Fruit fly (Drosophila melanogaster) whole organism, adult: Measurements from ENCODE around the gene CG14715.

Experiments used
- CG11617 ChIP-seq: fragments of 200-800 bp; sonication (Bioruptor generic); optimal IDR thresholded peaks from 2 replicates; lab custom pipeline; 2017; ENCODE audit warnings: mild to moderate bottlenecking, missing biosample characterization, missing genetic modification reagents, missing genetic modification characterization
- CG12768 ChIP-seq: fragments of 200-800 bp; sonication (Bioruptor generic); optimal IDR thresholded peaks from 2 replicates; lab custom pipeline; 2017; ENCODE audit warnings: missing biosample characterization, missing genetic modification characterization, mild to moderate bottlenecking, moderate library complexity, missing genetic modification reagents
- CG14711 ChIP-seq: fragments of 200-800 bp; sonication (Bioruptor generic); optimal IDR thresholded peaks from 2 replicates; lab custom pipeline; 2018; ENCODE audit warnings: missing biosample characterization, mild to moderate bottlenecking, missing genetic modification characterization, moderate library complexity
- CG1620 ChIP-seq: fragments of 200-800 bp; sonication (Bioruptor generic); optimal IDR thresholded peaks from 2 replicates; lab custom pipeline; 2016; ENCODE audit warnings: missing biosample characterization, missing genetic modification characterization
- CG33017 ChIP-seq: fragments of 200-800 bp; sonication (Bioruptor generic); optimal IDR thresholded peaks from 2 replicates; lab custom pipeline; 2018; ENCODE audit warnings: missing biosample characterization, mild to moderate bottlenecking, missing genetic modification characterization, moderate library complexity
- CG5204 ChIP-seq: fragments of 200-800 bp; sonication (Bioruptor generic); optimal IDR thresholded peaks from 2 replicates; lab custom pipeline; 2016; ENCODE audit warnings: missing biosample characterization, missing genetic modification characterization
- CG7045 ChIP-seq: fragments of 200-800 bp; sonication (Bioruptor generic); optimal IDR thresholded peaks from 2 replicates; lab custom pipeline; 2017; ENCODE audit warnings: missing biosample characterization, mild to moderate bottlenecking, missing genetic modification characterization
- CG7101 ChIP-seq: fragments of 200-800 bp; sonication (Bioruptor generic); optimal IDR thresholded peaks from 2 replicates; lab custom pipeline; 2018; ENCODE audit warnings: missing biosample characterization, mild to moderate bottlenecking, missing genetic modification characterization, moderate library complexity
- Clk ChIP-seq: fragments of 200-800 bp; sonication (Bioruptor generic); optimal IDR thresholded peaks from 2 replicates; lab custom pipeline; 2017; ENCODE audit warnings: missing biosample characterization, missing genetic modification characterization
- Crg-1 ChIP-seq: fragments of 200-800 bp; sonication (Bioruptor generic); optimal IDR thresholded peaks from 2 replicates; lab custom pipeline; 2016; ENCODE audit warnings: missing biosample characterization, missing genetic modification characterization
- Hr96 ChIP-seq: fragments of 200-800 bp; sonication (Bioruptor generic); optimal IDR thresholded peaks from 2 replicates; lab custom pipeline; 2016; ENCODE audit warnings: missing biosample characterization, missing genetic modification characterization
- Mnt ChIP-seq: fragments of 200-800 bp; sonication (Bioruptor generic); optimal IDR thresholded peaks from 2 replicates; lab custom pipeline; 2016; ENCODE audit warnings: missing biosample characterization, mild to moderate bottlenecking, missing genetic modification characterization
- bab1 ChIP-seq: fragments of 200-800 bp; sonication (Bioruptor generic); optimal IDR thresholded peaks from 3 replicates; lab custom pipeline; 2019; ENCODE audit warnings: missing biosample characterization, mild to moderate bottlenecking, missing genetic modification characterization, moderate library complexity
- cic ChIP-seq: fragments of 200-800 bp; sonication (Bioruptor generic); optimal IDR thresholded peaks from 2 replicates; lab custom pipeline; 2017; ENCODE audit warnings: missing biosample characterization, mild to moderate bottlenecking, missing genetic modification characterization, moderate library complexity
- cnc ChIP-seq, 2 experiments: fragments of >200 bp; optimal IDR thresholded peaks; 2 replicates each; lab custom pipeline; 2017
- kay ChIP-seq: fragments of 200-800 bp; sonication (Bioruptor generic); peaks from one replicate; lab custom pipeline; 2016; ENCODE audit warnings: missing biosample characterization, missing genetic modification characterization, borderline replicate concordance
- ovo ChIP-seq: fragments of 200-800 bp; sonication (Bioruptor generic); optimal IDR thresholded peaks from 2 replicates; lab custom pipeline; 2016; ENCODE audit warnings: missing biosample characterization, missing genetic modification characterization
- pad ChIP-seq: fragments of 200-800 bp; sonication (Bioruptor generic); optimal IDR thresholded peaks from 3 replicates; lab custom pipeline; 2017; ENCODE audit warnings: missing biosample characterization, missing genetic modification characterization, mild to moderate bottlenecking, moderate library complexity, missing genetic modification reagents
- tj ChIP-seq: fragments of 200-800 bp; sonication (Bioruptor generic); optimal IDR thresholded peaks from 3 replicates; lab custom pipeline; 2017; ENCODE audit warnings: missing biosample characterization, mild to moderate bottlenecking, missing genetic modification characterization, moderate library complexity
- toe ChIP-seq: fragments of 200-800 bp; sonication (Bioruptor generic); optimal IDR thresholded peaks from 2 replicates; lab custom pipeline; 2016; ENCODE audit warnings: missing biosample characterization, missing genetic modification characterization

The CG14715 gene

DNA sequence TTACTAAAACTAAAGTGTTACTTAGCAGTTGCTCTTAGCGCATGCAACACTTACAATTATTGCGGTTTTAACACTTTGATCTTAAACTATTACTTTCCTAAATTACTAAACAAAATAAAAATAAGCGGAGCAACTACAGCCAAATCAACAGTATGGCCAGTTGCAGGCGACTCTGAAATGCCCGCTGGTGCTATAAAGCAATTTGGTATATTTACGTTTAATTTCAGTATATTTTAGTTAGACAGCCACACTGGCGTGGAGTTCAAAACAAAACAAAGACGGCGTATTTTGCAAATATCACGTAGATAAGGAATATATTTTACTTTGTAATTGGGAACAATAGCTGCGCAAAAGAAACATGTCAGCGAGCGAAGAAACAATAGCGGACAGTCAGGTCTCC lies 5.5 kb downstream of the CG14715 start, which contains the start of the genes Taf12 and Ho:
Gene Taf12 (minus strand): TSS at position 178 of the 400 bp plus-strand sequence.
Gene Ho (plus strand): TSS at position 231 of the 400 bp plus-strand sequence.
- peak; percentile 32 for TF ChIP-seq CG14711 (tag; lab: Kevin White, UChicago)
- peak; percentile 32 for TF ChIP-seq cic (GFP tag; lab: Kevin White, UChicago)
- TF ChIP-seq toe (GFP tag; lab: Kevin White, UChicago), result no peak
- TF ChIP-seq Hr96 (GFP tag; lab: Kevin White, UChicago), result no peak
- TF ChIP-seq CG12768 (GFP tag; lab: Kevin White, UChicago), result no peak
- TF ChIP-seq CG7101 (tag; lab: Kevin White, UChicago), result peak; percentile 21
- peak; percentile 38 for TF ChIP-seq bab1 (GFP tag; lab: Kevin White, UChicago)
- TF ChIP-seq Mnt (GFP tag; lab: Kevin White, UChicago), result peak; percentile 45

DNA sequence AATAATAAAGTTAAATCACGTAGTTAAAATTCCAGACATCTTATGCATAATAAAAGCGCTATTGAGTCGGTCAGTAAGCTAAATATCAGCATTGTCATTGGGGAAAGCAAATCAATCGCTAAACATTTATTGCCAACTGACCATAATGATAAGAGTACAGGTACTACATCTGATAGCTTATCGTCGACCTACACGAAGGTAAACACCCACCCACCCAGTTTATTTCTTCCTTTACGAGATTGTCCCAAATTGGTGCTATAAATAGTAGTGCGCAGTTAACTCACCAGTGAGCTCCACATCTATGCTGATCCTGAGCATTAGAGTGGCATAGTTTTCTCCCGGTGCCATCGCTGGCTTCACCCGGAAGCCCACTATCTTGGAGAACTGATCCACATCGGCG lies 9.7 kb downstream of the CG14715 start:
- TF ChIP-seq CG11617 (GFP tag; lab: Kevin White, UChicago) (no peak), cic (GFP tag; lab: Kevin White, UChicago) (peak; percentile 26), Hr96 (GFP tag; lab: Kevin White, UChicago) (no peak), CG12768 (GFP tag; lab: Kevin White, UChicago) (peak; percentile 37)

DNA sequence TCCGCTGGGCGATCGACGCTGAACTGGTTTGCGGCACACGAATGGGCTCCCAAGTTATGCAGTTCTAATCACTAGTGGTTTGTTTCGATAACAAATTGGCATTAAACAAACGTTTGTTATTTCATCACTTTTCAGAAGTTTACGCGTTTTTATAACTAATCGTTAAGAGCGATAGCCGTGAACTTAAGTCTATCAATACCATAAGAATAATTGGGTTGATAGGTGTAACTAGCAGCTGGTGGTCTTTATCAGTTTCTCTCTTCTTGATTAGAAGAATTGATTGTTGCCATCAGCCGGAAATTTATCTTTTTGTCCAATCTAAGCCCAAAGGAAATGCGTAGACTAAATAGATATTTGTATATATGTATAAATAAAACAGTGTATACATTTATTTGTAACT lies 10.3 kb downstream of the CG14715 start, which contains the start of gene CG6830:
Gene CG6830 (minus strand): TSS at position 27 of the 400 bp plus-strand sequence.
- peak; percentile 29 for TF ChIP-seq kay (GFP tag; lab: Kevin White, UChicago)
- no peak for TF ChIP-seq Clk (GFP tag; lab: Kevin White, UChicago)

DNA sequence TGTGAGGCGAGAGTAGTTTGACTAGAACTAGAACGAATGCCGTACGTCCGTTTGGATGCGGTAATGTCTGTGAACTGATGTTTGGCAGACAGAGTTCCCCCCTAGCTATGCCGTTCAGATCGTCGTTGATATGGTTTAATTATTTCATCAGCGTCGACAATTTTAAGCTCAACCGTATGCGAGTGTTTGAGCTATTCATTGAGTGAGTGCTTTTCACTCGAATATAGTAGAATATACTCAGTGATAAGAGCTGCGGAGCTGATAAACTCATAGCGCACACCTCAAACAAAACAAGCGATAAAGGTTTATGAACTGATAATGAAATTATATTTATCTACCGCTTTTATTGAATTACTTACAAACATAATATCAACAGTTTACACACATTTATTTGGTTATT lies 14.0 kb downstream of the CG14715 start, which contains the start of gene CG6834:
Gene CG6834 (minus strand): TSS at position 79 of the 400 bp plus-strand sequence.
- peak; percentile 1 for TF ChIP-seq cic (GFP tag; lab: Kevin White, UChicago)
- TF ChIP-seq kay (GFP tag; lab: Kevin White, UChicago), result peak; percentile 64
- no peak for TF ChIP-seq CG14711 (tag; lab: Kevin White, UChicago)
- TF ChIP-seq CG33017 (tag; lab: Kevin White, UChicago), result peak; percentile 24
- TF ChIP-seq CG7101 (tag; lab: Kevin White, UChicago), result peak; percentile 20

DNA sequence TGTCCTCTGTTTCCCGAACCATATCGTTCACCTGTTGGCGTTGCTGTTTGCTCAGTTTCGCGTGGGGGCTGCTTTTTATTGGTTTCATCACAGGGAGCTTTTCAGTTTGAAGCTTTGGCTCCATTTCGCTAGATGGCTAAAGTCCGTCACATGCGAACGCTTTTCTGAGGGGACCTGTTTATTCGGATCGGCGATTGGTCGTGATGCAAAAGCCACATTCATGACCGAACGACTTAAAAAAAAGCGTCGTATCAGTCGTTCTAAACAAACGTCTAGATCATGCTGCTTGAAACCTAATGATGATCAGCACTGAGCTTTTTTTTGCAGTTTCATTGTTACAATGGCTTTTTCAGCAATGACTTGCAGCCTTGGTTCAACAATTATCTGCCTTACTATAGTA lies 15.9 kb downstream of the CG14715 start, which contains the start of gene CG6908:
Gene CG6908 (minus strand): TSS at position 152 of the 400 bp plus-strand sequence.
- TF ChIP-seq bab1 (GFP tag; lab: Kevin White, UChicago), result no peak
- peak; percentile 52 for TF ChIP-seq CG12768 (GFP tag; lab: Kevin White, UChicago)
- no peak for TF ChIP-seq CG7101 (tag; lab: Kevin White, UChicago)
- TF ChIP-seq ovo (GFP tag; lab: Kevin White, UChicago), result no peak
- TF ChIP-seq Crg-1, result no peak
- peak; percentile 96 for TF ChIP-seq pad (GFP tag; lab: Kevin White, UChicago)
- TF ChIP-seq CG14711 (tag; lab: Kevin White, UChicago), result no peak
- TF ChIP-seq CG11617 (GFP tag; lab: Kevin White, UChicago), result no peak
- TF ChIP-seq toe (GFP tag; lab: Kevin White, UChicago), result no peak
- TF ChIP-seq Clk (GFP tag; lab: Kevin White, UChicago), result no peak
- TF ChIP-seq tj (GFP tag; lab: Kevin White, UChicago), result no peak
- peak; percentile 86 for TF ChIP-seq cic (GFP tag; lab: Kevin White, UChicago)
- peak; percentile 42 for TF ChIP-seq CG33017 (tag; lab: Kevin White, UChicago)
- no peak for TF ChIP-seq CG7045
- TF ChIP-seq CG5204 (GFP tag; lab: Kevin White, UChicago), result no peak
- peak; percentile 33 for TF ChIP-seq kay (GFP tag; lab: Kevin White, UChicago)
- no peak for TF ChIP-seq Hr96 (GFP tag; lab: Kevin White, UChicago)
- no peak for TF ChIP-seq CG1620 (GFP tag; lab: Kevin White, UChicago)
- peak; percentile 88 to 99 for TF ChIP-seq cnc (optimal IDR thresholded peaks at IDR 0.05; lab: Kevin White, UChicago)
- TF ChIP-seq Mnt (GFP tag; lab: Kevin White, UChicago), result peak; percentile 65

DNA sequence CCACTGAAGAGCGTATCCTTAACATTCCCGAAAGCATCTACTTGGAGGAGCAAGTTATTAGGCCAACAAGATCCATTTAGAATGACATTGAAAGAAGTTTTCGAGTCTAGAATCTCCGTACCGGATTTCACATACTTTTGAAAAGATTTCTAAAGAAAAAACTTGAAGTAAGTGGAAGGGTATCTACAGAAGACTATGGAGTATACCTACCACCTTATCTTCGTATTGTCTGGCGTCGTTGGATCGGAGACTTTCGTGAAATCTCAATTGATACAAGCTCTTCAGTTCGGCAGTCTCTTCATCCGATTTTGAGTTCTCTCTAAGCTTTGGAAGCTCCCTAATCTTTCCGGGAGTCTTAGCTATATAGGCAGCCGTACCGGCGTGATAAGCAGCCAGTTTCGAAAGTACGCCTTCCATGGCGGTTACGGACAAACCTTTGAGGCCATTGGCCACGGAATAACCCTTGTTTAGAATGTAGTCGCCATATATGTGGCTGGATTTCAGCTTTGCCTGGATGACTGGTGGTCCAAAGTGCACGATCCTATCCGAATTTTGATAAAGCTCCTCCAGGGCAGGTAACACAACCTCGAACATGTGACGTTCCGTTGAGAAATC lies 16.9 kb downstream of the CG14715 start:
- TF ChIP-seq pad (GFP tag; lab: Kevin White, UChicago), result no peak
- TF ChIP-seq Crg-1, result no peak

DNA sequence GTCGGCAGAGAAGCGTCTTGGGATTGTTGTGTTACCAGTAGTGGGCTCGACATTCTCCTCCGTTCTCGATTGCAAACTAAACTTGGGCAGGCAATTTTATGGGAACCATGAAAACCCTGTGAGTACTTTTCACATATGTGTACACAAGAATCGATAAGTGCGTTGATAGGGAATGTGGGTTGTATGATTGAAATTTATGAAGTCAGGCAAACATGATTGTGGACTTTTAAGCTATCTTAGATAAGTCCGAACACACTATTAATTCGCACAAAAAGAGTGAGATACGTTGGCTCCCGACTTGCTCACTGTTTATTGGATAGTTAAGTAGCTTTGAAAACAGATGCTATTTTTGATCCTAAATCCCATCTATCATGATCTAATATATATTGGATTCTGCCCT lies 17.7 kb downstream of the CG14715 start, which contains the start of gene CG18765:
Gene CG18765 (minus strand): TSS at position 53 of the 400 bp plus-strand sequence.
- no peak for TF ChIP-seq toe (GFP tag; lab: Kevin White, UChicago)
- no peak for TF ChIP-seq CG12768 (GFP tag; lab: Kevin White, UChicago)
- TF ChIP-seq tj (GFP tag; lab: Kevin White, UChicago), result no peak
- no peak for TF ChIP-seq bab1 (GFP tag; lab: Kevin White, UChicago)
- no peak for TF ChIP-seq CG7101 (tag; lab: Kevin White, UChicago)
